Worm (Caenorhabditis elegans): ENCODE results near the gene tgt-1.

DNA sequence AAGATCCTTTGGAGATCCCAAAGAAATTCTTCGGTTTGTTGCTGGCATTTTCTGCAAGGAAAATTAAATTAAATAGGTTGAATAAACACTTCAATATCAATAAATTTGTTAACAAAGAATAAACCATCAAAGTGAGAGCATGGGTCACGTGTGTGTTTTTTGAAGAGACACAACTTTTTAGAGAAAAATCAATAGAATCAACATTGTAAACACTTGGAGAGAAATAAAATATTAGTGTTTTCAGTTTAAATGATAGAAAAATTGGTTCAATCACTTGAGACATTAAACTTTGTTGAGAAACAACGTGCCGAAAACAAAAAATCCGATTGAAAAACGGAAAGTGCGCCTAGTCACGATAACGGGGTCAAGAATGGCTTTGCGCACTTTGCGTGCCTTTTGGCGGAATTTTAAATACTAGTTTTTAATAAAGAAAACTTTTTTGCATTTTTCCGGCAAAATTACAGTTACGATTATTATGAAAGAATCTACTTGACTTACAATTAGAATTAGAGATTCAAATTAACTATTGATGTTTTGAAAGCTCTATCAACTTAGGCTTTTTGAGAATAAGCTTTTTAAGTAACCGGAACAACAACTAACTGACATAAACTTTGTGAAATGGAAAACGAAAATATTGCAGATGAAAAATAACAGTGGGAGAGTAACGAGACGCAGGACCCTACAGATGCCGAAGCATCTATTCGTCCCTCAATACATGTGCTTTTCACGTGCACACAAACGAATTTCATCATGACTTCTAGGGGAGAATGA is 2.1 kb upstream of the tgt-1 start, which contains the start of gene ZK829.7:
- TF ChIP-seq ama-1 (optimal IDR thresholded peaks at IDR 0.05) (no peak), ceh-18 (tag; optimal IDR thresholded peaks at IDR 0.05) (no peak), pha-4 (tag; optimal IDR thresholded peaks at IDR 0.05) (no peak), eyg-1 (tag; optimal IDR thresholded peaks at IDR 0.05) (no peak), mec-3 (tag; optimal IDR thresholded peaks at IDR 0.05; ENCODE audit: borderline replicate concordance) (no peak), ets-4 (tag; optimal IDR thresholded peaks at IDR 0.05) (no peak)
